Worm (Caenorhabditis elegans) whole organism, early embryonic: ENCODE results near the gene npax-2.

ENCODE experiments used
- B0310.2 ChIP-seq: sonication (generic microtip); optimal IDR thresholded peaks from 2 replicates; lab custom pipeline; 2016; ENCODE audit warnings: mild to moderate bottlenecking, missing genetic modification characterization, missing compliant biosample characterization
- F13C5.2 ChIP-seq: sonication (generic microtip); optimal IDR thresholded peaks from 2 replicates; lab custom pipeline; 2017; ENCODE audit warnings: mild to moderate bottlenecking, missing genetic modification characterization, inconsistent platforms, missing compliant biosample characterization
- aly-1 ChIP-seq: sonication (generic microtip); optimal IDR thresholded peaks from 2 replicates; lab custom pipeline; 2016; ENCODE audit warnings: missing genetic modification characterization, missing compliant biosample characterization
- ama-1 ChIP-seq: fragments of 150-350 bp; optimal IDR thresholded peaks from 2 replicates; lab custom pipeline; 2014
- ceh-36 ChIP-seq: sonication (generic microtip); optimal IDR thresholded peaks from 2 replicates; lab custom pipeline; 2016; ENCODE audit warnings: missing genetic modification characterization, inconsistent platforms, missing compliant biosample characterization
- ets-7 ChIP-seq: sonication (generic microtip); optimal IDR thresholded peaks from 2 replicates; lab custom pipeline; 2016; ENCODE audit warnings: missing genotype, missing genetic modification characterization, missing compliant biosample characterization
- flt-1 ChIP-seq: fragments of 200-800 bp; sonication (Bioruptor generic); IDR thresholded peaks from 2 replicates; pipeline ENCODE4 v1.3.6; 2022; ENCODE audit warnings: missing genetic modification characterization, missing compliant biosample characterization
- hmg-4 ChIP-seq: fragments of 200-800 bp; sonication (Bioruptor generic); optimal IDR thresholded peaks from 2 replicates; lab custom pipeline; 2018; ENCODE audit warnings: mild to moderate bottlenecking, missing genetic modification characterization, missing compliant biosample characterization
- pes-1 ChIP-seq: fragments of 200-800 bp; sonication (Bioruptor generic); IDR thresholded peaks from 2 replicates; pipeline ENCODE4 v1.3.6; 2022; ENCODE audit warnings: missing genetic modification reagents, missing genetic modification characterization, missing compliant biosample characterization
- scrt-1 ChIP-seq: fragments of 200-800 bp; sonication (Bioruptor generic); IDR thresholded peaks from 2 replicates; pipeline ENCODE4 v1.3.6; 2022; ENCODE audit warnings: missing genetic modification characterization, missing compliant biosample characterization
- sea-1 ChIP-seq: fragments of 200-800 bp; sonication (Bioruptor generic); conservative IDR thresholded peaks from 2 replicates; pipeline ENCODE4 v1.3.6; 2022; ENCODE audit warnings: missing genetic modification characterization, missing compliant biosample characterization
- tbx-11 ChIP-seq: fragments of 200-800 bp; sonication (Bioruptor generic); IDR thresholded peaks from 2 replicates; pipeline ENCODE4 v1.3.6; 2022; ENCODE audit warnings: missing genetic modification characterization, missing compliant biosample characterization
- tbx-37 ChIP-seq: fragments of 200-800 bp; sonication (Bioruptor generic); conservative IDR thresholded peaks from 2 replicates; pipeline ENCODE4 v1.3.6; 2022; ENCODE audit warnings: missing genetic modification reagents, missing genetic modification characterization, missing compliant biosample characterization
- tra-4 ChIP-seq: sonication (generic microtip); optimal IDR thresholded peaks from 2 replicates; lab custom pipeline; 2017; ENCODE audit warnings: missing genetic modification characterization, missing compliant biosample characterization

ce11 chrX:2153780-2154179 is 3.9 kb upstream of the npax-2 start:
- TF ChIP-seq sea-1 = no peak
- no peak for TF ChIP-seq B0310.2
- TF ChIP-seq ama-1 (lab: Kevin White, UChicago) = no peak
- TF ChIP-seq tbx-37 = no peak
- no peak for TF ChIP-seq flt-1 (GFP tag; lab: Robert Waterston, UW)
- TF ChIP-seq pes-1 (GFP tag; lab: Robert Waterston, UW) = no peak
- TF ChIP-seq aly-1 = no peak
- no peak for TF ChIP-seq hmg-4 (GFP tag; lab: Kevin White, UChicago)
- TF ChIP-seq tra-4 (tag; lab: Kevin White, UChicago) = no peak
- no peak for TF ChIP-seq ceh-36 (tag; lab: Kevin White, UChicago)
- TF ChIP-seq tbx-11 (GFP tag; lab: Robert Waterston, UW) = no peak
- TF ChIP-seq F13C5.2 (tag; lab: Kevin White, UChicago) = no peak
- no peak for TF ChIP-seq scrt-1
- TF ChIP-seq ets-7 (tag; lab: Kevin White, UChicago) = no peak
